Worm (Caenorhabditis elegans) whole organism, midembryonic: ENCODE results near the gene C54D10.3.

Source experiments
- T22C8.4 ChIP-seq: fragments of 200-800 bp; sonication (Bioruptor generic); IDR thresholded peaks from 2 replicates; pipeline ENCODE4 v1.3.6; 2022; ENCODE audit warnings: missing genetic modification characterization, missing compliant biosample characterization
- cog-1 ChIP-seq: sonication (generic microtip); optimal IDR thresholded peaks from 2 replicates; lab custom pipeline; 2016; ENCODE audit warnings: missing genetic modification characterization, missing compliant biosample characterization
- flt-1 ChIP-seq: fragments of 200-800 bp; sonication (Bioruptor generic); IDR thresholded peaks from 2 replicates; pipeline ENCODE4 v1.3.6; 2022; ENCODE audit warnings: missing genetic modification characterization, missing compliant biosample characterization
- klf-2 ChIP-seq: fragments of 200-800 bp; sonication (Bioruptor generic); conservative IDR thresholded peaks from 2 replicates; pipeline ENCODE4 v1.3.6; 2022; ENCODE audit warnings: missing genetic modification reagents, missing genetic modification characterization, missing compliant biosample characterization
- med-1 ChIP-seq: sonication (generic microtip); optimal IDR thresholded peaks from 2 replicates; lab custom pipeline; 2017; ENCODE audit warnings: missing genetic modification characterization, mild to moderate bottlenecking, missing compliant biosample characterization, antibody characterized with exemption, missing genetic modification reagents; ENCODE audit not compliant: insufficient read depth
- ref-1 ChIP-seq: fragments of 200-800 bp; sonication (Bioruptor generic); conservative IDR thresholded peaks from 2 replicates; pipeline ENCODE4 v1.3.6; 2022; ENCODE audit warnings: missing genetic modification reagents, missing genetic modification characterization, missing compliant biosample characterization
- tab-1 ChIP-seq: fragments of 200-800 bp; sonication (Bioruptor generic); IDR thresholded peaks from 2 replicates; pipeline ENCODE4 v1.3.6; 2022; ENCODE audit warnings: missing genetic modification characterization, missing compliant biosample characterization
- ztf-23 ChIP-seq: fragments of 200-800 bp; sonication (Bioruptor generic); IDR thresholded peaks from 2 replicates; pipeline ENCODE4 v1.3.6; 2022; ENCODE audit warnings: missing genetic modification reagents, missing genetic modification characterization, missing compliant biosample characterization
- ztf-29 ChIP-seq: fragments of 200-800 bp; sonication (Bioruptor generic); IDR thresholded peaks from 2 replicates; pipeline ENCODE4 v1.3.6; 2022; ENCODE audit warnings: missing genetic modification reagents, missing genetic modification characterization, missing compliant biosample characterization

Gene C54D10.3

DNA sequence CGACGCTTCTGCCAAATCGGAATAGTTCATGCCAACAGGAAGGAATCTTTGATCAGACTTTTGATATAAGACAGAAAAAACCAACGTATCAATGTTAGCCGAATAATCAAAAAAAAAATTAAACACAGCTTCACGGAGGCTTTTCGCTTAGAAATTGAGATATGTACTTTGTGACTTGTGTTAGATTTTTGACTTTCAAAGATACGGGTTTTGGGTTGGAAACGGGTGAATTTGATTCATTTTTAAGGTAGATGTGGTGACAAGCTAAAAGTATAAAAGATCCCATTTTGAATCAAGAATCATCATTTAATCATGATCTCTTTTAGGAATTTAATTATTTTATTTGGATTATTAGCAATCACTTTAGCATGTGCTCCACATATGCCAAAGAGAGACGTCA lies 16.0 kb upstream of the C54D10.3 start, which contains the start of gene K01D12.8:
Gene K01D12.8 (plus strand): TSS at position 301 of the 400 bp plus-strand sequence.
- TF ChIP-seq T22C8.4 (no peak), cog-1 (tag; lab: Kevin White, UChicago) (no peak), klf-2 (GFP tag; lab: Robert Waterston, UW) (no peak), ref-1 (GFP tag; lab: Robert Waterston, UW) (no peak), ztf-29 (no peak), flt-1 (GFP tag; lab: Robert Waterston, UW) (no peak), med-1 (GFP tag; lab: Kevin White, UChicago) (no peak), tab-1 (GFP tag; lab: Robert Waterston, UW) (no peak), ztf-23 (GFP tag; lab: Robert Waterston, UW) (no peak)

DNA sequence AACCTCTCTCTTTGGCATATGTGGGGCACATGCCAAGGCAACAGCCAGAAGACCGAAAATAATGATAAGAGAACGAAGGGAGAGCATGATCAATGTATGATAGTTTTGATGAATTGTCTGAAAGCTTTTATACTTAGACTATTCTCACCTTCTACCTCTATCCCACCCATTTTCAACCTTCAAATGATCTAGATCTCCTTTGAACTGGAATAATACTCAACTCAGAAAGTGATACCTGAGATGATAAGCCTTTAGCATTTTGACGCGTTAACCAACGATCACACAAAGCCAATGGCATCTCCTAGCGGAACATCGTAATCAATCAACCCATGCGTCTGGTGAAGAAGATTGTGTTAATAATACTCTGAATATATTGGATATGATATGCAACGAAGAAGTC lies 13.8 kb upstream of the C54D10.3 start, which contains the start of gene K01D12.9:
Gene K01D12.9 (minus strand): TSS at position 101 of the 400 bp plus-strand sequence.
- TF ChIP-seq klf-2 (GFP tag; lab: Robert Waterston, UW) (no peak), ztf-29 (no peak), T22C8.4 (no peak)

DNA sequence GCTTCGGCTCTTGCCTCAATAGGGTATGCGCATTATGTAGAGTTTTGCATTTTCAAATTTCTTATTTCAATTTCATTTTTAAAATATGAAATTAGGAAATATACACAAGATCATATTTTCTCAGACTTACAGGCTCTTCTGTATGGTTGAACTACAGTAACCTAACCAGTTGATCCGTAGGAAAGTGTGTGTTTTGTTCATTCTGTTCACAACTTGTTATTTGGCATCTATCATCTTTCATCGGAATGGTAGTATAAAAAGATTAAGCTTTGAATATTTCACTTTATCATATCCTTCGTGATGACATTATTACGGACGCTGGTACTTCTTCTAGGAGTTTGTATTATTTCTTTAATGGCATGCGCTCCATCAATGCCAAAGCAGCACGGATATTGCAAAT lies 12.5 kb upstream of the C54D10.3 start, which contains the start of gene K01D12.10:
Gene K01D12.10 (plus strand): TSS at position 301 of the 400 bp plus-strand sequence.
- no peak for TF ChIP-seq tab-1 (GFP tag; lab: Robert Waterston, UW)
- no peak for TF ChIP-seq med-1 (GFP tag; lab: Kevin White, UChicago)
- TF ChIP-seq ztf-23 (GFP tag; lab: Robert Waterston, UW) = no peak
- no peak for TF ChIP-seq ztf-29
- no peak for TF ChIP-seq flt-1 (GFP tag; lab: Robert Waterston, UW)
- no peak for TF ChIP-seq cog-1 (tag; lab: Kevin White, UChicago)
- no peak for TF ChIP-seq klf-2 (GFP tag; lab: Robert Waterston, UW)
- no peak for TF ChIP-seq T22C8.4
- no peak for TF ChIP-seq ref-1 (GFP tag; lab: Robert Waterston, UW)

DNA sequence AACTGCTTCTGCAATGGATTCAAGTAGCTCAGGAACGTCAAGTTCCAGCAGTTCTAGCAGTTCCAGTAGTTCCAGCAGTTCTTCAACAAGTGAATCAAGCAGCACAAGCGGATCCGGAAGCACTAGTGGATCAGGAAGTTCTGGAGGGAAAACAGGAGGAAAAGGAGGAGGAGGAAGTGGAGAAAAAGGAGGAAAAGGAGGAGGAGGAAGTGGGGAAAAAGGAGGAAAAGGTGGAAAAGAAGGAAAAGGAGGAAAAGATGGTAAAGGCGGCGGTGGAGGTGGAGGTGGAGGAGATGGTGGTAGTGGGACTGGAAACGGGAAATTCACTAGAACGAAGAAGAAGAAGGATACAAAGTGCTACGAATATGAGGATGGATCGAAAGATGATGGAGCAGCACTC lies 11.9 kb upstream of the C54D10.3 start:
- TF ChIP-seq klf-2 (GFP tag; lab: Robert Waterston, UW) = 0 out of 2 replicates have a peak, but pooled peaks have one; percentile 14
- no peak for TF ChIP-seq T22C8.4
- TF ChIP-seq med-1 (GFP tag; lab: Kevin White, UChicago) = no peak

DNA sequence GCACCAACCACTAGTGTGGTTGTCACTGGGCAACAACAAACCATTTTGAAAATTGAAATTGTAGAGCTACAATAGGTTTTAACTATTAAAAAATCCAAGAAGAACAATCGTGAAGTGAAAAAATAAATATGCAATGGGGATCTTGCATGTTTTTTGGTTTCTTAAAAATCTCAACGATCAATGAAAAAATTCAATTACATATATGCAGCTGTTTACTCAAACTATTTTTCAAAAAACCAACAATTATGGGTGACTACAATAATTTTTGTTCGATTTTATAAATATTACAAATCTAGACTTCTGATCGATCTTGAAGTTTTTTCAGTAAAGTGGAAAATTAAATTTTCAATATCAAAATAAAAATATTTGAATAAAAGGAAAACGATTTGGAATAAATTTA lies 9.9 kb upstream of the C54D10.3 start, which contains the start of gene cdr-4:
Gene cdr-4 (minus strand): TSS at position 101 of the 400 bp plus-strand sequence.
- TF ChIP-seq med-1 (GFP tag; lab: Kevin White, UChicago) (no peak), ref-1 (GFP tag; lab: Robert Waterston, UW) (no peak), klf-2 (GFP tag; lab: Robert Waterston, UW) (no peak), ztf-23 (GFP tag; lab: Robert Waterston, UW) (no peak), flt-1 (GFP tag; lab: Robert Waterston, UW) (no peak), T22C8.4 (no peak), cog-1 (tag; lab: Kevin White, UChicago) (no peak), tab-1 (GFP tag; lab: Robert Waterston, UW) (no peak), ztf-29 (no peak)

DNA sequence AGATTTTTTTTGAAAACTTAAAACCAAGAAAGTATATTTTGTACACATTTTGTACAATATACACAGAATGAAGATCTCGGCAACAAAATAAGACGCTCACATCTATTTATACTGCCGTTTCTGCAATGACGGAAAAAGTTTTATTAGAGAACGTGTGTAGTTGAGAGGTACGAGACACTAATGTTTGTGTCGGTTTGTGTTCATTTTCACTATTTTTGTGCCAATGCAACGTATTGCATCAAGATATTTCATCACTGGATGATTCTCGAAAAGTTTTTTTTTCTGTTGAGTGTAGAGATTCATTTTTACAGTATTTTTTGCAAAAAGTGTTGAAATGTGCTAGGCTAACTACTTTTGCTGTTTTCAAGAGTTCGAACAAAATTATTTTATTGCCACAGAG lies 9.4 kb upstream of the C54D10.3 start:
- TF ChIP-seq T22C8.4 (no peak), ztf-23 (GFP tag; lab: Robert Waterston, UW) (no peak), med-1 (GFP tag; lab: Kevin White, UChicago) (no peak), flt-1 (GFP tag; lab: Robert Waterston, UW) (no peak), cog-1 (tag; lab: Kevin White, UChicago) (no peak), klf-2 (GFP tag; lab: Robert Waterston, UW) (no peak), ztf-29 (no peak), tab-1 (GFP tag; lab: Robert Waterston, UW) (no peak), ref-1 (GFP tag; lab: Robert Waterston, UW) (no peak)

DNA sequence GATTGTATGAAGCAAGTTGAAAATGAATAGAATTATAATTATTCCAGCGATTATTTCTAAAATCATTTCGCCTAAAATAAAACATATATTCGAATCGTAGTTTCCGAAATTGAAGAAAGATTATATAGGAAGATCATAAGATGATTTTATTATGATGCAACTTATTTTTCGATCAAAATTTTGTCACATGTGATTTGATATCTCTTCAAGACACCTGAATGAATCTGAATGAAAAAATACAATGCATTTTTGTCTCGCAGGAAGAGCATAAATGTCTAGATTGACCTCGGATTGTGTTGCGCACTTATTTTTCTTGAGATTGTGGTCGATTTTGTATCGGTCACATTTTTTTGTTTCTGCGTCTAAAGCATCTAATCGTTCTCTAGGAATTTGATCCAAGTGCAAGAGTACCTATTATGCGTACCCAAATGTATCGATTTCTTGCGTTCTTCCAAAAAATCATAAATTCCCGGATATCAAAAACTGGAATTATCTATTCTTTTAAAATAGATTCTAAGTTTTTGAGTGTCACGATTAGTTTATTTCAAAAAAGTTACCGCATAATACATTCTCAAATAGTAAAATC lies 7.9 kb upstream of the C54D10.3 start, which contains the start of gene hrg-2:
Gene hrg-2 (minus strand): TSS at position 98 of the 586 bp plus-strand sequence.
- TF ChIP-seq med-1 (GFP tag; lab: Kevin White, UChicago) (no peak), flt-1 (GFP tag; lab: Robert Waterston, UW) (no peak), ztf-29 (no peak), ztf-23 (GFP tag; lab: Robert Waterston, UW) (no peak), tab-1 (GFP tag; lab: Robert Waterston, UW) (no peak), klf-2 (GFP tag; lab: Robert Waterston, UW) (no peak), T22C8.4 (no peak), ref-1 (GFP tag; lab: Robert Waterston, UW) (no peak), cog-1 (tag; lab: Kevin White, UChicago) (no peak)

DNA sequence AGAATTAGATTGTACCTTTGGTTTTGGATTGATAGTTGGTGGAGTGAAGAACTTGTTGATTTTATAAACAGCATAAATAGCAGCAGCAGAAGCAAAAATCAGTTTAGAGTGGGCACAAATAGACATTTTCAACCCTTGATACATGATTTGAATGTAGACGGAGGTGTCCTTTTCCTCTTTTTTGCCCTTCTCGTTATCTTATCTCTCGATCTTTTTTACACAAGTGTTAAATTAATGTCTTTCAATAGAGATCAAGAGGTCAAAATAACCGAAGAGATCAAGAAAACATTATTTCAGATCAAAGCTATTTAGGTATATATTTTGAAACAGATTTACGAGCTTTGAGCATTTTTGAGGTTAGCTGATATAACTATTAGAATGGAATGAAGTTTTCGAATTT lies 6.5 kb upstream of the C54D10.3 start, which contains the start of gene cdr-7:
Gene cdr-7 (minus strand): TSS at position 205 of the 400 bp plus-strand sequence.
- TF ChIP-seq ztf-23 (GFP tag; lab: Robert Waterston, UW) = no peak
- TF ChIP-seq med-1 (GFP tag; lab: Kevin White, UChicago) = no peak
- no peak for TF ChIP-seq T22C8.4
- TF ChIP-seq ztf-29 = no peak
- TF ChIP-seq ref-1 (GFP tag; lab: Robert Waterston, UW) = no peak
- no peak for TF ChIP-seq cog-1 (tag; lab: Kevin White, UChicago)
- TF ChIP-seq flt-1 (GFP tag; lab: Robert Waterston, UW) = no peak
- no peak for TF ChIP-seq klf-2 (GFP tag; lab: Robert Waterston, UW)
- TF ChIP-seq tab-1 (GFP tag; lab: Robert Waterston, UW) = no peak

DNA sequence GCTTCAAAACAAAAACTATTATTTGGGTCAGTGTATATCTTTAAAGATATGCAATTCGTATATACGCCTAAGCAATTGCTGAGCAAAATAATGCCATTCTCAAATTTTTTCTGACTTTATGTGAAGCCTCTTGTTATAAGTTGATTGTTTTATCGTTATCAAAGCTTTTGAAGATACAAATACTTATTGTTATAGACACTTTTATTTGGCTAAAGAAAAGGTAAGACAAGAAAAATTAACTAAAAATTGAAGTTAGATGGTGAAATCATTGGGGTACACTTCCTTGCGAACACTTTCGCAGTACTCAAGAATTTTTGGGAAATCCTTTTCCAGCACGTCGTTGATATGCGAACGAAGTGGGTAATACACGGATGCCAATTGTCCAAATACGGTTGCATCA lies 6.1 kb upstream of the C54D10.3 start:
- TF ChIP-seq T22C8.4 (no peak), med-1 (GFP tag; lab: Kevin White, UChicago) (no peak), ztf-23 (GFP tag; lab: Robert Waterston, UW) (no peak), flt-1 (GFP tag; lab: Robert Waterston, UW) (no peak), cog-1 (tag; lab: Kevin White, UChicago) (no peak), ztf-29 (no peak), klf-2 (GFP tag; lab: Robert Waterston, UW) (no peak), ref-1 (GFP tag; lab: Robert Waterston, UW) (no peak), tab-1 (GFP tag; lab: Robert Waterston, UW) (no peak)
